Worm (Caenorhabditis elegans) whole organism, L4 larva: Measurements from ENCODE around the gene B0252.8.

Experiments used
- F10B5.3 ChIP-seq: sonication (generic microtip); optimal IDR thresholded peaks from 2 replicates; lab custom pipeline; 2016; ENCODE audit warnings: mild to moderate bottlenecking, missing genetic modification characterization, missing compliant biosample characterization
- F49E8.2 ChIP-seq: sonication (generic microtip); optimal IDR thresholded peaks from 2 replicates; lab custom pipeline; 2016; ENCODE audit warnings: missing compliant biosample characterization, mild to moderate bottlenecking, missing genetic modification characterization, borderline replicate concordance
- T26A8.4 ChIP-seq: fragments of 200-800 bp; sonication (Bioruptor generic); IDR thresholded peaks from 2 replicates; pipeline ENCODE4 v1.3.6; 2022; ENCODE audit warnings: missing genetic modification characterization, missing compliant biosample characterization
- Y48G9A.11 ChIP-seq: fragments of 200-800 bp; sonication (Bioruptor generic); IDR thresholded peaks from 2 replicates; pipeline ENCODE4 v1.3.6; 2022; ENCODE audit warnings: missing genetic modification reagents, missing genetic modification characterization, missing compliant biosample characterization
- ZK337.2 ChIP-seq: fragments of 200-800 bp; sonication (Bioruptor generic); IDR thresholded peaks from 2 replicates; pipeline ENCODE4 v1.3.6; 2022; ENCODE audit warnings: missing genetic modification reagents, missing genetic modification characterization, missing compliant biosample characterization
- aha-1 ChIP-seq: fragments of 150-350 bp; peaks from one replicate; lab custom pipeline; 2014; ENCODE audit warnings: missing biosample characterization, missing genetic modification characterization
- aly-2 ChIP-seq: sonication (generic microtip); optimal IDR thresholded peaks from 2 replicates; lab custom pipeline; 2018; ENCODE audit warnings: missing biosample characterization, missing genetic modification characterization
- ama-1 ChIP-seq: fragments of 150-350 bp; optimal IDR thresholded peaks from 2 replicates; lab custom pipeline; 2014; ENCODE audit warnings: inconsistent platforms, mixed read lengths
- ceh-28 ChIP-seq: fragments of 150-350 bp; optimal IDR thresholded peaks from 2 replicates; lab custom pipeline; 2014; ENCODE audit warnings: missing biosample characterization, missing genetic modification reagents, missing genetic modification characterization
- ceh-32 ChIP-seq: sonication (generic microtip); optimal IDR thresholded peaks from 2 replicates; lab custom pipeline; 2016; ENCODE audit warnings: mild to moderate bottlenecking, missing genetic modification characterization, missing compliant biosample characterization; ENCODE audit not compliant: poor library complexity
- ceh-62 ChIP-seq: sonication (generic microtip); optimal IDR thresholded peaks from 2 replicates; lab custom pipeline; 2017; ENCODE audit warnings: missing biosample characterization, missing genetic modification characterization
- cey-2 ChIP-seq: sonication (generic microtip); optimal IDR thresholded peaks from 3 replicates; lab custom pipeline; 2017; ENCODE audit warnings: missing genetic modification characterization, mild to moderate bottlenecking, missing compliant biosample characterization, antibody characterized with exemption, borderline replicate concordance; ENCODE audit not compliant: insufficient read depth
- ctbp-1 ChIP-seq: fragments of 200-800 bp; sonication (Bioruptor generic); IDR thresholded peaks from 2 replicates; pipeline ENCODE4 v1.3.6; 2022; ENCODE audit warnings: missing genetic modification reagents, missing genetic modification characterization, missing compliant biosample characterization
- daf-8 ChIP-seq: fragments of 200-800 bp; sonication (Bioruptor generic); IDR thresholded peaks from 2 replicates; pipeline ENCODE4 v1.3.6; 2022; ENCODE audit warnings: missing genetic modification characterization, missing compliant biosample characterization
- dmd-9 ChIP-seq: fragments of 200-800 bp; sonication (Bioruptor generic); IDR thresholded peaks from 2 replicates; pipeline ENCODE4 v1.3.6; 2022; ENCODE audit warnings: missing genetic modification reagents, missing genetic modification characterization, missing compliant biosample characterization
- dpl-1 ChIP-seq: fragments of 150-350 bp; optimal IDR thresholded peaks from 2 replicates; lab custom pipeline; 2014; ENCODE audit warnings: missing biosample characterization, missing genetic modification reagents, missing genetic modification characterization
- duxl-1 ChIP-seq: sonication (generic microtip); optimal IDR thresholded peaks from 2 replicates; lab custom pipeline; 2016; ENCODE audit warnings: mild to moderate bottlenecking, missing genetic modification characterization, moderate library complexity, missing compliant biosample characterization; ENCODE audit not compliant: poor library complexity
- hif-1 ChIP-seq, 2 experiments: sonication (generic microtip); optimal IDR thresholded peaks; 2 replicates each; lab custom pipeline; 2016 to 2017; ENCODE audit warnings: missing compliant biosample characterization in 2 of 2, missing genetic modification characterization in 2 of 2, missing genetic modification reagents in 2 of 2, missing genotype in 2 of 2, mild to moderate bottlenecking in 1 of 2
- hlh-11 ChIP-seq: fragments of 200-800 bp; sonication (Bioruptor generic); optimal IDR thresholded peaks from 2 replicates; lab custom pipeline; 2018; ENCODE audit warnings: mild to moderate bottlenecking, missing genetic modification characterization, missing compliant biosample characterization
- hlh-30 ChIP-seq: sonication (generic microtip); optimal IDR thresholded peaks from 2 replicates; lab custom pipeline; 2017; ENCODE audit warnings: antibody characterized with exemption, mild to moderate bottlenecking, missing genetic modification characterization, missing compliant biosample characterization; ENCODE audit not compliant: insufficient read depth
- hmg-1.1 ChIP-seq: fragments of 200-800 bp; sonication (Bioruptor generic); IDR thresholded peaks from 2 replicates; pipeline ENCODE4 v1.3.6; 2022; ENCODE audit warnings: missing genetic modification reagents, missing genetic modification characterization, missing compliant biosample characterization
- lin-1 ChIP-seq: fragments of 200-800 bp; sonication (Bioruptor generic); IDR thresholded peaks from 2 replicates; pipeline ENCODE4 v1.3.6; 2022; ENCODE audit warnings: missing genetic modification reagents, missing genetic modification characterization, missing compliant biosample characterization
- lin-13 ChIP-seq: fragments of 150-350 bp; optimal IDR thresholded peaks from 2 replicates; lab custom pipeline; 2014; ENCODE audit warnings: missing biosample characterization, missing genetic modification reagents, missing genetic modification characterization
- lin-29 ChIP-seq: fragments of 200-800 bp; sonication (Bioruptor generic); IDR thresholded peaks from 2 replicates; pipeline ENCODE4 v1.3.6; 2022; ENCODE audit warnings: missing genetic modification reagents, missing genetic modification characterization, missing compliant biosample characterization
- lin-39 ChIP-seq: fragments of 150-350 bp; optimal IDR thresholded peaks from 2 replicates; lab custom pipeline; 2014; ENCODE audit warnings: missing biosample characterization, missing genetic modification reagents, missing genetic modification characterization
- lsy-2 ChIP-seq, 2 experiments: fragments of 150-350 bp in 1 of 2; sonication (generic microtip) in 1 of 2; optimal IDR thresholded peaks; 2 replicates each; lab custom pipeline; 2014 to 2017; ENCODE audit warnings: missing biosample characterization in 2 of 2, missing genetic modification characterization in 2 of 2
- mep-1 ChIP-seq: fragments of 150-350 bp; sonication (generic microtip); optimal IDR thresholded peaks from 3 replicates; lab custom pipeline; 2014; ENCODE audit warnings: missing biosample characterization, missing genetic modification characterization
- mes-2 ChIP-seq: sonication (generic microtip); optimal IDR thresholded peaks from 2 replicates; lab custom pipeline; 2016; ENCODE audit warnings: missing genotype, mild to moderate bottlenecking, missing genetic modification characterization, missing compliant biosample characterization; ENCODE audit not compliant: poor library complexity, severe bottlenecking
- mxl-3 ChIP-seq: fragments of 200-800 bp; sonication (Bioruptor generic); optimal IDR thresholded peaks from 2 replicates; lab custom pipeline; 2018; ENCODE audit warnings: mild to moderate bottlenecking, missing genetic modification characterization, missing compliant biosample characterization
- nhr-10 ChIP-seq: fragments of 150-350 bp; optimal IDR thresholded peaks from 2 replicates; lab custom pipeline; 2014; ENCODE audit warnings: missing biosample characterization, missing genetic modification characterization
- nhr-111 ChIP-seq: fragments of 200-800 bp; sonication (Bioruptor generic); optimal IDR thresholded peaks from 2 replicates; lab custom pipeline; 2018; ENCODE audit warnings: mild to moderate bottlenecking, missing genetic modification characterization, missing compliant biosample characterization
- nhr-25 ChIP-seq: sonication (generic microtip); optimal IDR thresholded peaks from 2 replicates; lab custom pipeline; 2017; ENCODE audit warnings: missing genetic modification characterization, mild to moderate bottlenecking, missing compliant biosample characterization, antibody characterized with exemption, moderate library complexity, borderline replicate concordance; ENCODE audit not compliant: insufficient read depth
- nhr-28 ChIP-seq: fragments of 150-350 bp; optimal IDR thresholded peaks from 2 replicates; lab custom pipeline; 2014; ENCODE audit warnings: missing biosample characterization, missing genetic modification characterization
- nhr-41 ChIP-seq: fragments of 200-800 bp; sonication (Bioruptor generic); IDR thresholded peaks from 2 replicates; pipeline ENCODE4 v1.3.6; 2022; ENCODE audit warnings: missing genetic modification reagents, missing genetic modification characterization, missing compliant biosample characterization
- nhr-42 ChIP-seq: fragments of 200-800 bp; sonication (Bioruptor generic); IDR thresholded peaks from 2 replicates; pipeline ENCODE4 v1.3.6; 2022; ENCODE audit warnings: missing genetic modification characterization, missing compliant biosample characterization
- nhr-48 ChIP-seq: sonication (generic microtip); optimal IDR thresholded peaks from 2 replicates; lab custom pipeline; 2016; ENCODE audit warnings: mild to moderate bottlenecking, missing genetic modification characterization, missing compliant biosample characterization
- nhr-6 ChIP-seq: fragments of 150-350 bp; optimal IDR thresholded peaks from 2 replicates; lab custom pipeline; 2014; ENCODE audit warnings: missing biosample characterization, missing genetic modification characterization
- nhr-77 ChIP-seq: fragments of 150-350 bp; optimal IDR thresholded peaks from 2 replicates; lab custom pipeline; 2014; ENCODE audit warnings: missing biosample characterization, missing genetic modification characterization
- pha-4 ChIP-seq, 2 experiments: fragments of 150-350 bp in 1 of 2; fragments of 200-800 bp in 1 of 2; sonication (Bioruptor generic) in 1 of 2; IDR thresholded peaks in 1 of 2; optimal IDR thresholded peaks in 1 of 2; 2 replicates each; pipeline versions ENCODE4 v1.3.6 to Lab custom; 2014 to 2022; ENCODE audit warnings: missing genetic modification characterization in 2 of 2, missing genetic modification reagents in 2 of 2, missing biosample characterization in 1 of 2, missing compliant biosample characterization in 1 of 2
- rbr-2 ChIP-seq: sonication (generic microtip); optimal IDR thresholded peaks from 2 replicates; lab custom pipeline; 2016; ENCODE audit warnings: missing genotype, missing genetic modification characterization, missing compliant biosample characterization
- saeg-2 ChIP-seq: fragments of 200-800 bp; sonication (Bioruptor generic); IDR thresholded peaks from 2 replicates; pipeline ENCODE4 v1.3.6; 2022; ENCODE audit warnings: missing genetic modification reagents, missing genetic modification characterization, missing compliant biosample characterization
- sdz-12 ChIP-seq: fragments of 200-800 bp; sonication (Bioruptor generic); optimal IDR thresholded peaks from 2 replicates; lab custom pipeline; 2018; ENCODE audit warnings: mild to moderate bottlenecking, missing genetic modification characterization, missing compliant biosample characterization
- skn-1 ChIP-seq: fragments of 150-350 bp; optimal IDR thresholded peaks from 2 replicates; lab custom pipeline; 2014; ENCODE audit warnings: missing biosample characterization, missing genetic modification characterization
- snpc-1.2 ChIP-seq: fragments of 200-800 bp; sonication (Bioruptor generic); IDR thresholded peaks from 2 replicates; pipeline ENCODE4 v1.3.6; 2022; ENCODE audit warnings: missing genetic modification reagents, missing genetic modification characterization, missing compliant biosample characterization
- spr-1 ChIP-seq: sonication (generic microtip); optimal IDR thresholded peaks from 2 replicates; lab custom pipeline; 2016; ENCODE audit warnings: mild to moderate bottlenecking, missing genetic modification characterization, missing compliant biosample characterization
- spr-3 ChIP-seq: fragments of 200-800 bp; sonication (Bioruptor generic); optimal IDR thresholded peaks from 2 replicates; lab custom pipeline; 2018; ENCODE audit warnings: mild to moderate bottlenecking, missing genetic modification characterization, missing compliant biosample characterization
- tag-97 ChIP-seq: fragments of 200-800 bp; sonication (Bioruptor generic); IDR thresholded peaks from 2 replicates; pipeline ENCODE4 v1.3.6; 2022; ENCODE audit warnings: missing genetic modification characterization, missing compliant biosample characterization
- unc-130 ChIP-seq: sonication (generic microtip); optimal IDR thresholded peaks from 2 replicates; lab custom pipeline; 2016; ENCODE audit warnings: missing genetic modification reagents, missing genetic modification characterization, missing compliant biosample characterization
- ztf-11 ChIP-seq: fragments of 150-350 bp; optimal IDR thresholded peaks from 2 replicates; lab custom pipeline; 2014; ENCODE audit warnings: missing biosample characterization, missing genetic modification characterization
- ztf-7 ChIP-seq: fragments of 150-350 bp; optimal IDR thresholded peaks from 2 replicates; lab custom pipeline; 2014; ENCODE audit warnings: missing biosample characterization, missing genetic modification characterization

Gene B0252.8

ce11 chrII:6913309-6913708 lies 2.7 kb upstream of the B0252.8 start, which contains the start of gene cyn-10:
cyn-10 (minus strand) TSS chrII:6913365.
- TF ChIP-seq ceh-28 (no peak), ztf-7 (peak; percentile 18), saeg-2 (no peak), ctbp-1 (GFP tag; lab: Robert Waterston, UW) (peak; percentile 14; the same call in 1 of the 2 replicates), aly-2 (tag; lab: Kevin White, UChicago) (no peak), nhr-77 (tag; lab: Kevin White, UChicago) (no peak), F10B5.3 (tag; lab: Kevin White, UChicago) (peak; percentile 48), F49E8.2 (tag; lab: Kevin White, UChicago) (peak; percentile 6), hlh-30 (tag; lab: Kevin White, UChicago) (peak; percentile 57), nhr-25 (tag; lab: Kevin White, UChicago) (no peak), dpl-1 (GFP tag; lab: Kevin White, UChicago) (peak; percentile 98), ztf-11 (no peak), snpc-1.2 (no peak), mes-2 (peak; percentile 100), nhr-111 (no peak), hlh-11 (tag; lab: Kevin White, UChicago) (peak; percentile 39), daf-8 (GFP tag; lab: Robert Waterston, UW) (no peak), mep-1 (tag; lab: Kevin White, UChicago) (peak; percentile 51), T26A8.4 (GFP tag; lab: Robert Waterston, UW) (peak; percentile 77; the same call in 1 of the 2 replicates), aha-1 (tag; lab: Kevin White, UChicago) (peak; percentile 99), rbr-2 (peak; percentile 45), lin-1 (GFP tag; lab: Robert Waterston, UW) (no peak), dmd-9 (GFP tag; lab: Robert Waterston, UW) (peak; percentile 95), lin-29 (GFP tag; lab: Robert Waterston, UW) (no peak), sdz-12 (GFP tag; lab: Kevin White, UChicago) (peak; percentile 70), unc-130 (GFP tag; lab: Kevin White, UChicago) (peak; percentile 77), ceh-62 (tag; lab: Kevin White, UChicago) (no peak), mxl-3 (GFP tag; lab: Kevin White, UChicago) (no peak), ZK337.2 (GFP tag; lab: Robert Waterston, UW) (peak; percentile 98), nhr-48 (tag; lab: Kevin White, UChicago) (peak; percentile 11), nhr-42 (GFP tag; lab: Robert Waterston, UW) (0 out of 2 replicates have a peak, but pooled peaks have one; percentile 35), spr-3 (no peak), cey-2 (tag; lab: Kevin White, UChicago) (no peak), skn-1 (tag; lab: Kevin White, UChicago) (no peak), hif-1 (tag; optimal IDR thresholded peaks at IDR 0.05; lab: Kevin White, UChicago) (peak in 1 of 2 experiments; percentile 86), ama-1 (no peak), pha-4 (GFP tag; IDR thresholded peaks at IDR 0.05; lab: Robert Waterston, UW) (no peak), pha-4 (tag; optimal IDR thresholded peaks at IDR 0.05; lab: Kevin White, UChicago) (peak; percentile 21), lin-13 (GFP tag; lab: Kevin White, UChicago) (no peak), spr-1 (tag; lab: Kevin White, UChicago) (no peak), duxl-1 (peak; percentile 66), Y48G9A.11 (GFP tag; lab: Robert Waterston, UW) (peak; percentile 81), lin-39 (tag; lab: Kevin White, UChicago) (no peak), nhr-28 (tag; lab: Kevin White, UChicago) (peak; percentile 15), nhr-6 (tag; lab: Kevin White, UChicago) (no peak), nhr-10 (tag; lab: Kevin White, UChicago) (no peak), lsy-2 (tag; optimal IDR thresholded peaks at IDR 0.05; lab: Kevin White, UChicago) (peak in 1 of 2 experiments; percentile 82), tag-97 (GFP tag; lab: Robert Waterston, UW) (peak; percentile 91; the same call in 1 of the 2 replicates), ceh-32 (peak; percentile 4), hmg-1.1 (peak; percentile 66), nhr-41 (GFP tag; lab: Robert Waterston, UW) (no peak)
